Fruit fly (Drosophila melanogaster): ENCODE results near the gene FoxP.

DNA sequence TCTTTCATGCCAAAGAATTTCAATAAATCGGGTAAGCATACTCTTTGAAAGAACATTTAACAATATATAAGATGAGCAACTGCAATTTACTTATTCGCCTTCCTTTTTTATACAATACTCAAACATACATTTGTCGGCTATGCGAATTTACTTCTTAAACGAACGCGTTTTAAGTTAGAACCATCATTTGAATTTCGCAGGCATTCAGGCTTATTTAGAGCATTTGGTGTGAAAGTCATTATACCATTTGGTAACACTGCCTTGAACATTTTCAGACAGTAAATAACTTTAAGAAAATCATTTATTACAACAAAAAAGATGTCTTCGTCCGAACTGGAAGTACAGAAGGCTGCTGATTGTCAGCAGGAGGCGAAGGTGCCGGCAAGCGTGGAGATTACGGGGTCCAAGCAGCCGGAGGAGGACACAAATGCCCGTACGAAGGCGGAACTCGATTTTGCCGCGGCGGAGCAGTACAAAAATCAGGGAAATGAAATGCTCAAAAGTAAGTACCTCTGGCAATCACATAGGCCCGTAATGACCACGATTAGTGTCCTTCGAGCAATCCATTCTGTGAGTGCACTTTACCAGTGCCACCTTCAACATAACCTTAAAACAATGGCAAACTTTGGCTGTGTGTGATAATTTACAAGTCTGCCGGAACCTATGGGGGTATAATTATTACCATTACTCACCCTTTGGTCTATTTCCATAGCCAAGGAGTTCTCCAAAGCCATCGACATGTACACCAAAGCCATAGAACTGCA, 17.4 kb upstream of the FoxP start:
- TF ChIP-seq ovo (GFP tag; optimal IDR thresholded peaks at IDR 0.05) = no peak
- no peak for TF ChIP-seq Hr96 (GFP tag; optimal IDR thresholded peaks at IDR 0.05)
- TF ChIP-seq kay (GFP tag; ENCODE audit: borderline replicate concordance) = no peak
- no peak for TF ChIP-seq CG11617 (GFP tag; optimal IDR thresholded peaks at IDR 0.05)
- TF ChIP-seq toe (GFP tag; optimal IDR thresholded peaks at IDR 0.05) = no peak
- TF ChIP-seq CG33017 (tag; optimal IDR thresholded peaks at IDR 0.05) = no peak
- TF ChIP-seq CG5204 (GFP tag; optimal IDR thresholded peaks at IDR 0.05) = no peak
- TF ChIP-seq CG7045 (GFP tag; optimal IDR thresholded peaks at IDR 0.05) = no peak
- TF ChIP-seq CG12768 (GFP tag; optimal IDR thresholded peaks at IDR 0.05) = no peak
- TF ChIP-seq CG14711 (tag; optimal IDR thresholded peaks at IDR 0.05) = no peak
- no peak for TF ChIP-seq Clk (GFP tag; optimal IDR thresholded peaks at IDR 0.05)
